Fruit fly (Drosophila melanogaster): ENCODE data around the gene CG5968.

- TF ChIP-seq Abd-B (GFP tag; optimal IDR thresholded peaks at IDR 0.05) (no peak), sv (GFP tag; optimal IDR thresholded peaks at IDR 0.05) (no peak), pan (optimal IDR thresholded peaks at IDR 0.05) (no peak), usp (GFP tag; optimal IDR thresholded peaks at IDR 0.05) (no peak), Hr83 (GFP tag; optimal IDR thresholded peaks at IDR 0.05; ENCODE audit: poor library complexity, severe bottlenecking) (no peak), foxo (GFP tag; optimal IDR thresholded peaks at IDR 0.05) (no peak), dmrt93B (GFP tag; optimal IDR thresholded peaks at IDR 0.05) (no peak), br (GFP tag; optimal IDR thresholded peaks at IDR 0.05) (no peak), brk (GFP tag; optimal IDR thresholded peaks at IDR 0.05) (no peak), HLH106 (tag; optimal IDR thresholded peaks at IDR 0.05) (no peak), fru (GFP tag; optimal IDR thresholded peaks at IDR 0.05) (no peak), CG32264 (GFP tag; optimal IDR thresholded peaks at IDR 0.05) (no peak), CG9705 (GFP tag; optimal IDR thresholded peaks at IDR 0.05) (no peak)
Measured at dm6 chr2L:16501366-16501765, 48.4 kb downstream of the CG5968 start.
